Worm (Caenorhabditis elegans): ENCODE data around the gene K11D12.13.

ce11 chrV:5033099-5033498, at the start of gene K11D12.13:
- TF ChIP-seq unc-62 (GFP tag; optimal IDR thresholded peaks at IDR 0.05 in 1 of 2) (no peak), unc-62 (tag; optimal IDR thresholded peaks at IDR 0.05) (no peak), skn-1 (tag; optimal IDR thresholded peaks at IDR 0.05) (no peak), dpl-1 (GFP tag; optimal IDR thresholded peaks at IDR 0.05) (no peak), attf-4 (tag; optimal IDR thresholded peaks at IDR 0.05) (no peak), Y48G9A.11 (GFP tag; IDR thresholded peaks at IDR 0.05) (no peak), lir-3 (tag; optimal IDR thresholded peaks at IDR 0.05) (no peak), Y105C5A.15 (GFP tag; IDR thresholded peaks at IDR 0.05) (no peak), pqm-1 (tag; optimal IDR thresholded peaks at IDR 0.05) (no peak), mdl-1 (tag; optimal IDR thresholded peaks at IDR 0.05) (no peak), saeg-2 (GFP tag; IDR thresholded peaks at IDR 0.05) (no peak)
